In the genomic region with DNA sequence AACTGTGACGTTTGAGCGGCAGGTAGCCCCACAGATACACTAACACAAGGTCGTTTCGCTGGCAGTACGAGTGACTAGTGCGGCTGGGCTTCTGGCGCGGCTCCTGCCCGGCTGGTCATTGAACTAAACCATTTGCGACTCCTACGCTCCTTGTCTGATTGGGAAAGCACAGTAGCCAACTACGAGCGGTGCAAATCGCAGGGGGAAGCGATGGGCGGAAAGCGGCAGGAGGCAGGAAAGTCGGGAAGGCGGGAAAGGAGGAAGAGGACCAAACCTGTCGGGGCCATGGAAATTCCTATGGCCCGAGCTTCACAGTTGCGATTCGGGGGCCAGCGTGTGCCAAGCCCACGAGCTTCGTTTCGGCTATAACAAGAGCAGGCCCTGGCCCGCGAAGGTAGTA, we compare ENCODE assay signal across 4 fruit fly cellular contexts.
TF ChIP-seq lines count a peak whose summit lies in the region.

No protein-coding gene starts in this region.

- TF ChIP-seq CTCF in whole organism, embryonic (GFP tag; optimal IDR thresholded peaks at IDR 0.05; lab: Kevin White, UChicago) = no peak

TF ChIP-seq in whole organism, embryonic, 481 proteins besides CTCF, POLR2A, EP300 and RAD21:
- TF ChIP-seq HmgD (GFP tag; optimal IDR thresholded peaks at IDR 0.05; lab: Kevin White, UChicago) (no peak), Hr39 (optimal IDR thresholded peaks at IDR 0.05; lab: Kevin White, UChicago) (peak; percentile 1), Med (GFP tag; lab: Kevin White, UChicago) (peak; percentile 68)

TF ChIP-seq in whole organism, prepupa, 60 proteins besides CTCF, POLR2A, EP300 and RAD21:
- TF ChIP-seq CG6854 (GFP tag; optimal IDR thresholded peaks at IDR 0.05; lab: Kevin White, UChicago) (no peak), eg (GFP tag; IDR thresholded peaks at IDR 0.05; lab: Robert Waterston, UW) (0 out of 3 replicates have a peak, but pooled peaks have one; percentile 26), net (GFP tag; optimal IDR thresholded peaks at IDR 0.05; lab: Kevin White, UChicago) (no peak), fd59A (GFP tag; optimal IDR thresholded peaks at IDR 0.05; lab: Kevin White, UChicago) (no peak), CG9139 (GFP tag; optimal IDR thresholded peaks at IDR 0.05; lab: Kevin White, UChicago) (no peak), CG11902 (GFP tag; optimal IDR thresholded peaks at IDR 0.05; lab: Kevin White, UChicago) (no peak), Sox14 (GFP tag; optimal IDR thresholded peaks at IDR 0.05; lab: Kevin White, UChicago) (no peak), svp (GFP tag; lab: Kevin White, UChicago) (peak; percentile 5), spab (GFP tag; optimal IDR thresholded peaks at IDR 0.05; lab: Kevin White, UChicago) (no peak), dsx (GFP tag; optimal IDR thresholded peaks at IDR 0.05; lab: Kevin White, UChicago; ENCODE audit: poor library complexity, severe bottlenecking) (no peak), fkh (GFP tag; optimal IDR thresholded peaks at IDR 0.05; lab: Kevin White, UChicago) (no peak), CG10669 (GFP tag; optimal IDR thresholded peaks at IDR 0.05; lab: Kevin White, UChicago) (no peak), CG4318 (GFP tag; optimal IDR thresholded peaks at IDR 0.05; lab: Kevin White, UChicago) (no peak), Eip78C (GFP tag; lab: Kevin White, UChicago) (peak; percentile 46), CG6808 (GFP tag; optimal IDR thresholded peaks at IDR 0.05; lab: Kevin White, UChicago) (no peak), Hr39 (GFP tag; optimal IDR thresholded peaks at IDR 0.05; lab: Kevin White, UChicago) (no peak), CG1621 (tag; optimal IDR thresholded peaks at IDR 0.05; lab: Kevin White, UChicago) (no peak), cyc (GFP tag; optimal IDR thresholded peaks at IDR 0.05; lab: Kevin White, UChicago) (no peak), CG8119 (GFP tag; IDR thresholded peaks at IDR 0.05; lab: Robert Waterston, UW) (no peak), CG11294 (GFP tag; IDR thresholded peaks at IDR 0.05; lab: Robert Waterston, UW) (no peak), dac (GFP tag; optimal IDR thresholded peaks at IDR 0.05; lab: Kevin White, UChicago) (no peak), OdsH (GFP tag; optimal IDR thresholded peaks at IDR 0.05; lab: Kevin White, UChicago) (no peak), CG6163 (GFP tag; IDR thresholded peaks at IDR 0.05; lab: Robert Waterston, UW) (0 out of 3 replicates have a peak, but pooled peaks have one; percentile 8), Hr4 (GFP tag; optimal IDR thresholded peaks at IDR 0.05; lab: Kevin White, UChicago) (no peak), Lpt (GFP tag; optimal IDR thresholded peaks at IDR 0.05; lab: Kevin White, UChicago) (peak; percentile 57), CG6792 (GFP tag; optimal IDR thresholded peaks at IDR 0.05; lab: Kevin White, UChicago) (no peak), lz (GFP tag; optimal IDR thresholded peaks at IDR 0.05; lab: Kevin White, UChicago) (no peak), Sox15 (GFP tag; optimal IDR thresholded peaks at IDR 0.05; lab: Kevin White, UChicago) (no peak)

TF ChIP-seq in whole organism, pupa, 21 proteins besides CTCF, POLR2A, EP300 and RAD21:
- peak; percentile 91 for TF ChIP-seq EcR (GFP tag; optimal IDR thresholded peaks at IDR 0.05; lab: Kevin White, UChicago)
- no peak for TF ChIP-seq CG8301 (tag; optimal IDR thresholded peaks at IDR 0.05; lab: Kevin White, UChicago)
- no peak for TF ChIP-seq CG10348 (GFP tag; IDR thresholded peaks at IDR 0.05; lab: Robert Waterston, UW)
- TF ChIP-seq CG17806 (tag; optimal IDR thresholded peaks at IDR 0.05; lab: Kevin White, UChicago) = no peak
- TF ChIP-seq CG34367 (tag; optimal IDR thresholded peaks at IDR 0.05; lab: Kevin White, UChicago) = no peak
- TF ChIP-seq CG4496 (GFP tag; IDR thresholded peaks at IDR 0.05; lab: Robert Waterston, UW) = peak; percentile 41; the same call in 2 of the 3 replicates
- TF ChIP-seq Pif1B (GFP tag; optimal IDR thresholded peaks at IDR 0.05; lab: Kevin White, UChicago) = no peak
- peak; percentile 69 for TF ChIP-seq CG13204 (GFP tag; optimal IDR thresholded peaks at IDR 0.05; lab: Kevin White, UChicago)
- no peak for TF ChIP-seq Ets98B (GFP tag; IDR thresholded peaks at IDR 0.05; lab: Robert Waterston, UW)

TF ChIP-seq in whole organism, wandering third instar larva, 38 proteins besides CTCF, POLR2A, EP300 and RAD21:
- TF ChIP-seq jim (GFP tag; optimal IDR thresholded peaks at IDR 0.05; lab: Kevin White, UChicago) (no peak), woc (GFP tag; optimal IDR thresholded peaks at IDR 0.05; lab: Kevin White, UChicago) (peak; percentile 17)
